Worm (Caenorhabditis elegans) whole organism, L3 larva: ENCODE results near the gene F54D12.9.

Source experiments
- R02D3.7 ChIP-seq: fragments of 150-350 bp; optimal IDR thresholded peaks from 2 replicates; lab custom pipeline; 2014; ENCODE audit warnings: missing biosample characterization, missing genetic modification characterization
- ZK546.5 ChIP-seq: sonication (generic microtip); optimal IDR thresholded peaks from 2 replicates; lab custom pipeline; 2017; ENCODE audit warnings: missing biosample characterization, missing genetic modification characterization
- aly-2 ChIP-seq: fragments of 150-350 bp; optimal IDR thresholded peaks from 2 replicates; lab custom pipeline; 2014; ENCODE audit warnings: missing biosample characterization, missing genetic modification characterization
- ceh-16 ChIP-seq: sonication (generic microtip); optimal IDR thresholded peaks from 2 replicates; lab custom pipeline; 2017; ENCODE audit warnings: missing biosample characterization, missing genetic modification characterization
- ceh-28 ChIP-seq: fragments of 150-350 bp; optimal IDR thresholded peaks from 2 replicates; lab custom pipeline; 2014; ENCODE audit warnings: missing biosample characterization, missing genetic modification reagents, missing genetic modification characterization
- daf-12 ChIP-seq: fragments of 150-350 bp; optimal IDR thresholded peaks from 2 replicates; lab custom pipeline; 2014; ENCODE audit warnings: missing biosample characterization, missing genetic modification reagents, missing genetic modification characterization
- egl-27 ChIP-seq: sonication (generic microtip); optimal IDR thresholded peaks from 4 replicates; lab custom pipeline; 2017; ENCODE audit warnings: missing biosample characterization, missing genetic modification reagents, missing genetic modification characterization
- elt-2 ChIP-seq: sonication (generic microtip); optimal IDR thresholded peaks from 2 replicates; lab custom pipeline; 2016; ENCODE audit warnings: missing genetic modification reagents, mild to moderate bottlenecking, missing genetic modification characterization, missing compliant biosample characterization
- elt-3 ChIP-seq, 3 experiments: fragments of 150-350 bp in 1 of 3; sonication (generic microtip) in 2 of 3; optimal IDR thresholded peaks; 2 replicates in 2 of 3; 4 replicates in 1 of 3; lab custom pipeline; 2014 to 2017; ENCODE audit warnings: missing biosample characterization in 3 of 3, missing genetic modification characterization in 3 of 3
- eor-1 ChIP-seq, 2 experiments: fragments of 150-350 bp; optimal IDR thresholded peaks; 2 replicates each; lab custom pipeline; 2014 to 2018; ENCODE audit warnings: missing biosample characterization in 2 of 2, missing genetic modification characterization in 2 of 2
- fkh-10 ChIP-seq: sonication (generic microtip); optimal IDR thresholded peaks from 2 replicates; lab custom pipeline; 2017; ENCODE audit warnings: missing biosample characterization, missing genetic modification reagents, missing genetic modification characterization
- fkh-2 ChIP-seq: fragments of 150-350 bp; optimal IDR thresholded peaks from 2 replicates; lab custom pipeline; 2014; ENCODE audit warnings: missing biosample characterization, missing genetic modification reagents, missing genetic modification characterization
- fos-1 ChIP-seq: fragments of 150-350 bp; optimal IDR thresholded peaks from 2 replicates; lab custom pipeline; 2014; ENCODE audit warnings: missing biosample characterization, missing genetic modification characterization
- jun-1 ChIP-seq: fragments of 150-350 bp; optimal IDR thresholded peaks from 2 replicates; lab custom pipeline; 2014; ENCODE audit warnings: missing biosample characterization, missing genetic modification reagents, missing genetic modification characterization
- lin-39 ChIP-seq: fragments of 150-350 bp; optimal IDR thresholded peaks from 2 replicates; lab custom pipeline; 2018; ENCODE audit warnings: missing biosample characterization, missing genetic modification reagents, missing genetic modification characterization
- nhr-11 ChIP-seq: fragments of 150-350 bp; optimal IDR thresholded peaks from 2 replicates; lab custom pipeline; 2014; ENCODE audit warnings: missing biosample characterization, missing genetic modification characterization
- nhr-23 ChIP-seq: fragments of 150-350 bp; optimal IDR thresholded peaks from 2 replicates; lab custom pipeline; 2014; ENCODE audit warnings: missing biosample characterization, missing genetic modification reagents, missing genetic modification characterization
- nhr-237 ChIP-seq: fragments of 150-350 bp; optimal IDR thresholded peaks from 2 replicates; lab custom pipeline; 2014; ENCODE audit warnings: missing biosample characterization, missing genetic modification characterization
- nhr-25 ChIP-seq: sonication (generic microtip); optimal IDR thresholded peaks from 2 replicates; lab custom pipeline; 2017; ENCODE audit warnings: missing biosample characterization, missing genetic modification characterization
- nhr-76 ChIP-seq: fragments of 150-350 bp; sonication (generic microtip); optimal IDR thresholded peaks from 5 replicates; lab custom pipeline; 2014; ENCODE audit warnings: missing biosample characterization, missing genetic modification characterization
- nhr-77 ChIP-seq: fragments of 150-350 bp; optimal IDR thresholded peaks from 2 replicates; lab custom pipeline; 2014; ENCODE audit warnings: missing biosample characterization, missing genetic modification characterization
- pha-4 ChIP-seq: fragments of 150-350 bp; optimal IDR thresholded peaks from 2 replicates; lab custom pipeline; 2014; ENCODE audit warnings: missing biosample characterization, missing genetic modification reagents, missing genetic modification characterization
- sea-2 ChIP-seq: fragments of 150-350 bp; sonication (generic microtip); optimal IDR thresholded peaks from 4 replicates; lab custom pipeline; 2014; ENCODE audit warnings: missing biosample characterization, missing genetic modification reagents, missing genetic modification characterization
- snpc-4 ChIP-seq: fragments of 150-350 bp; optimal IDR thresholded peaks from 2 replicates; lab custom pipeline; 2014; ENCODE audit warnings: missing biosample characterization, missing genetic modification characterization
- tbx-2 ChIP-seq: sonication (generic microtip); optimal IDR thresholded peaks from 2 replicates; lab custom pipeline; 2016; ENCODE audit warnings: mild to moderate bottlenecking, missing genetic modification characterization, missing compliant biosample characterization
- unc-62 ChIP-seq: fragments of 150-350 bp; sonication (generic microtip); optimal IDR thresholded peaks from 4 replicates; lab custom pipeline; 2014; ENCODE audit warnings: missing biosample characterization, missing genetic modification reagents, missing genetic modification characterization
- zag-1 ChIP-seq: fragments of 150-350 bp; optimal IDR thresholded peaks from 2 replicates; lab custom pipeline; 2014; ENCODE audit warnings: missing biosample characterization, missing genetic modification characterization
- ztf-11 ChIP-seq: fragments of 150-350 bp; optimal IDR thresholded peaks from 2 replicates; lab custom pipeline; 2014; ENCODE audit warnings: missing biosample characterization, missing genetic modification characterization
- ztf-4 ChIP-seq: fragments of 150-350 bp; optimal IDR thresholded peaks from 2 replicates; lab custom pipeline; 2014; ENCODE audit warnings: missing biosample characterization, missing genetic modification characterization

F54D12.9 gene

ce11 chrII:1381618-1382017 is at the start of gene F54D12.9:
TSS of gene F54D12.9 (minus strand) at chrII:1381718.
- no peak for TF ChIP-seq aly-2 (tag; lab: Kevin White, UChicago)
- TF ChIP-seq fkh-2 (tag; lab: Kevin White, UChicago): no peak
- TF ChIP-seq elt-2 (tag; lab: Kevin White, UChicago): no peak

- no peak for TF ChIP-seq pha-4 (tag; lab: Kevin White, UChicago)
- TF ChIP-seq nhr-11: no peak
- no peak for TF ChIP-seq sea-2 (GFP tag; lab: Kevin White, UChicago)
- no peak for TF ChIP-seq unc-62 (GFP tag; lab: Kevin White, UChicago)
These were observed 42.1 kb upstream of the F54D12.9 start, which contains the start of gene Y51H7C.10 for ce11 chrII:1423660-1424059. TSS of gene Y51H7C.10 (minus strand) at chrII:1423760.

- TF ChIP-seq nhr-25 (no peak), pha-4 (tag; lab: Kevin White, UChicago) (no peak), nhr-237 (tag; lab: Kevin White, UChicago) (no peak), ceh-28 (tag; lab: Kevin White, UChicago) (peak; percentile 55), ceh-16 (tag; lab: Kevin White, UChicago) (no peak), ztf-11 (tag; lab: Kevin White, UChicago) (no peak)
- TF ChIP-seq, all 47 proteins: peak for 1
These were observed 39.4 kb upstream of the F54D12.9 start for ce11 chrII:1420806-1421463.

- TF ChIP-seq ceh-28 (tag; lab: Kevin White, UChicago): peak; percentile 84
- no peak for TF ChIP-seq nhr-76 (tag; lab: Kevin White, UChicago)
These were observed 38.5 kb upstream of the F54D12.9 start for ce11 chrII:1419994-1420393.

DNA sequence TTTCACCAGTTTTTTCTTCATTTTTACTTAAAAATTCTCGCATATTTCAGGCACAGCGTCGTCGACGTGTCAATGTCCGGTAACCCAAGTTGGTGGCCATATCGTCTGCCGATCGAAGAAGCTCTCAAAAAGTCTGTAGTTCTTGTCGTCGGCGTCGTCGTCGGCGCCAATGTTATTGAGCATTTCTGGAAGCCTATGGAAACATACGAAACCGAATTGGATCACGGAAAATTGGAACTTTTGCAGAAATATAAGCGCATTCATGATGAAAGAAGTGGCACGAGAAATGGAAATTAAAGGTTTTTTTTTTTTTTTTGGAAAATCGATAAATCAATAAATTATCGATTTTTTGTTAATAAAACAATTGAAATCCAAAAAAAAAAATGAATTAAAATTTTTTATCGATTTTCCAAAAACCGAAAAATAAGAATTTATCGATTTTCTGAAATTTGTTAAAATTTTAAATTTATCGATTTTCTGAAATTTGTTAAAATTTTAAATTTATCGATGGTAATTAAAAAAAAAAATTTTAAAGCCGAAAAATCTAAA is 30.9 kb upstream of the F54D12.9 start, which contains the start of gene alkb-1:
Gene alkb-1, plus strand, starts transcription at position 51 of the 549 bp plus-strand sequence.
- TF ChIP-seq aly-2 (tag; lab: Kevin White, UChicago) (no peak), R02D3.7 (tag; lab: Kevin White, UChicago) (no peak), pha-4 (tag; lab: Kevin White, UChicago) (no peak), ztf-4 (no peak), ceh-28 (tag; lab: Kevin White, UChicago) (peak; percentile 93)

ce11 chrII:1411372-1411771 is 29.9 kb upstream of the F54D12.9 start, which contains the start of gene Y51H7C.9:
TSS of gene Y51H7C.9 (minus strand) at chrII:1411472.
- TF ChIP-seq ZK546.5 (tag; lab: Kevin White, UChicago): no peak
- no peak for TF ChIP-seq zag-1 (tag; lab: Kevin White, UChicago)
- TF ChIP-seq jun-1 (tag; lab: Kevin White, UChicago): no peak
- no peak for TF ChIP-seq nhr-77 (tag; lab: Kevin White, UChicago)
- TF ChIP-seq egl-27: no peak
- no peak for TF ChIP-seq tbx-2 (tag; lab: Kevin White, UChicago)
- TF ChIP-seq ztf-11 (tag; lab: Kevin White, UChicago): no peak
- TF ChIP-seq elt-3 (tag; optimal IDR thresholded peaks at IDR 0.05; lab: Kevin White, UChicago): no peak
- no peak for TF ChIP-seq ceh-16 (tag; lab: Kevin White, UChicago)
- no peak for TF ChIP-seq lin-39
- no peak for TF ChIP-seq fkh-2 (tag; lab: Kevin White, UChicago)
- TF ChIP-seq nhr-11: no peak
- TF ChIP-seq snpc-4 (tag; lab: Kevin White, UChicago): no peak

- TF ChIP-seq nhr-11 (no peak), fkh-10 (no peak), nhr-23 (no peak), zag-1 (tag; lab: Kevin White, UChicago) (no peak), jun-1 (tag; lab: Kevin White, UChicago) (no peak), daf-12 (tag; lab: Kevin White, UChicago) (no peak), eor-1 (tag; optimal IDR thresholded peaks at IDR 0.05; lab: Kevin White, UChicago) (no peak), fos-1 (no peak)
These were observed 21.5 kb upstream of the F54D12.9 start, which contains the start of the genes Y51H7C.41 and cogc-4 for ce11 chrII:1403056-1403455. TSS of gene Y51H7C.41 (plus strand) at chrII:1403321. TSS of gene cogc-4 (plus strand) at chrII:1403441.
